Fruit fly (Drosophila melanogaster): Measurements from ENCODE around the gene pst.

dm6 chr3L:7334990-7335389 is 25.1 kb downstream of the pst start, which contains the start of the genes wrm1 and wrm2:
- TF ChIP-seq Dad (GFP tag; optimal IDR thresholded peaks at IDR 0.05) (no peak), insv (GFP tag; optimal IDR thresholded peaks at IDR 0.05) (peak in 1 of 2 experiments; percentile 60), hth (optimal IDR thresholded peaks at IDR 0.05) (no peak), CG10321 (GFP tag; IDR thresholded peaks at IDR 0.05) (no peak), CG14965 (GFP tag; optimal IDR thresholded peaks at IDR 0.05; ENCODE audit: borderline replicate concordance) (no peak), Side (GFP tag; optimal IDR thresholded peaks at IDR 0.05) (no peak), pan (optimal IDR thresholded peaks at IDR 0.05) (no peak), pan (GFP tag; optimal IDR thresholded peaks at IDR 0.05 in 1 of 2, IDR thresholded peaks at IDR 0.05 in 1 of 2) (no peak), CG32772 (GFP tag; IDR thresholded peaks at IDR 0.05) (no peak), gfzf (GFP tag; optimal IDR thresholded peaks at IDR 0.05) (no peak)

All from whole organism, embryonic.